Worm (Caenorhabditis elegans) whole organism, L3 larva: ENCODE data around the gene F35H10.5.

Experiments used
- aly-2 ChIP-seq: fragments of 150-350 bp; optimal IDR thresholded peaks from 2 replicates; lab custom pipeline; 2014; ENCODE audit warnings: missing biosample characterization, missing genetic modification characterization
- ama-1 ChIP-seq: fragments of 150-350 bp; optimal IDR thresholded peaks from 2 replicates; lab custom pipeline; 2018
- ceh-82 ChIP-seq: fragments of 150-350 bp; optimal IDR thresholded peaks from 2 replicates; lab custom pipeline; 2014; ENCODE audit warnings: missing biosample characterization, missing genetic modification characterization
- egl-27 ChIP-seq: sonication (generic microtip); optimal IDR thresholded peaks from 4 replicates; lab custom pipeline; 2017; ENCODE audit warnings: missing biosample characterization, missing genetic modification reagents, missing genetic modification characterization
- elt-1 ChIP-seq: fragments of 150-350 bp; optimal IDR thresholded peaks from 2 replicates; lab custom pipeline; 2014; ENCODE audit warnings: missing biosample characterization, missing genetic modification characterization
- elt-2 ChIP-seq: sonication (generic microtip); optimal IDR thresholded peaks from 2 replicates; lab custom pipeline; 2016; ENCODE audit warnings: missing genetic modification reagents, mild to moderate bottlenecking, missing genetic modification characterization, missing compliant biosample characterization
- fkh-10 ChIP-seq: sonication (generic microtip); optimal IDR thresholded peaks from 2 replicates; lab custom pipeline; 2017; ENCODE audit warnings: missing biosample characterization, missing genetic modification reagents, missing genetic modification characterization
- fkh-2 ChIP-seq: fragments of 150-350 bp; optimal IDR thresholded peaks from 2 replicates; lab custom pipeline; 2014; ENCODE audit warnings: missing biosample characterization, missing genetic modification reagents, missing genetic modification characterization
- hmg-11 ChIP-seq: sonication (generic microtip); optimal IDR thresholded peaks from 2 replicates; lab custom pipeline; 2016; ENCODE audit warnings: missing genetic modification characterization, missing compliant biosample characterization
- lin-15B ChIP-seq: fragments of 150-350 bp; optimal IDR thresholded peaks from 2 replicates; lab custom pipeline; 2014; ENCODE audit warnings: missing biosample characterization, missing genetic modification characterization
- lin-39 ChIP-seq: fragments of 150-350 bp; optimal IDR thresholded peaks from 2 replicates; lab custom pipeline; 2018; ENCODE audit warnings: missing biosample characterization, missing genetic modification reagents, missing genetic modification characterization
- mdl-1 ChIP-seq: fragments of 150-350 bp; optimal IDR thresholded peaks from 2 replicates; lab custom pipeline; 2014; ENCODE audit warnings: missing biosample characterization, missing genetic modification characterization
- mml-1 ChIP-seq: fragments of 150-350 bp; sonication (generic microtip); optimal IDR thresholded peaks from 3 replicates; lab custom pipeline; 2014; ENCODE audit warnings: missing biosample characterization, missing genetic modification characterization
- nfya-1 ChIP-seq: sonication (generic microtip); optimal IDR thresholded peaks from 2 replicates; lab custom pipeline; 2017; ENCODE audit warnings: missing genetic modification characterization, mild to moderate bottlenecking, missing compliant biosample characterization, antibody characterized with exemption, moderate library complexity; ENCODE audit not compliant: insufficient read depth
- nhr-11 ChIP-seq: fragments of 150-350 bp; optimal IDR thresholded peaks from 2 replicates; lab custom pipeline; 2014; ENCODE audit warnings: missing biosample characterization, missing genetic modification characterization
- nhr-12 ChIP-seq: fragments of 150-350 bp; optimal IDR thresholded peaks from 2 replicates; lab custom pipeline; 2014; ENCODE audit warnings: missing biosample characterization, missing genetic modification characterization
- nhr-23 ChIP-seq: fragments of 150-350 bp; optimal IDR thresholded peaks from 2 replicates; lab custom pipeline; 2014; ENCODE audit warnings: missing biosample characterization, missing genetic modification reagents, missing genetic modification characterization
- nhr-25 ChIP-seq: sonication (generic microtip); optimal IDR thresholded peaks from 2 replicates; lab custom pipeline; 2017; ENCODE audit warnings: missing biosample characterization, missing genetic modification characterization
- nhr-67 ChIP-seq: fragments of 150-350 bp; optimal IDR thresholded peaks from 2 replicates; lab custom pipeline; 2014; ENCODE audit warnings: missing biosample characterization, missing genetic modification characterization
- nhr-76 ChIP-seq: fragments of 150-350 bp; sonication (generic microtip); optimal IDR thresholded peaks from 5 replicates; lab custom pipeline; 2014; ENCODE audit warnings: missing biosample characterization, missing genetic modification characterization
- nhr-77 ChIP-seq: fragments of 150-350 bp; optimal IDR thresholded peaks from 2 replicates; lab custom pipeline; 2014; ENCODE audit warnings: missing biosample characterization, missing genetic modification characterization
- pha-4 ChIP-seq: fragments of 150-350 bp; optimal IDR thresholded peaks from 2 replicates; lab custom pipeline; 2014; ENCODE audit warnings: missing biosample characterization, missing genetic modification reagents, missing genetic modification characterization
- pqm-1 ChIP-seq: fragments of 150-350 bp; optimal IDR thresholded peaks from 2 replicates; lab custom pipeline; 2017; ENCODE audit warnings: missing biosample characterization, missing genetic modification characterization, inconsistent platforms
- sea-2 ChIP-seq: fragments of 150-350 bp; sonication (generic microtip); optimal IDR thresholded peaks from 4 replicates; lab custom pipeline; 2014; ENCODE audit warnings: missing biosample characterization, missing genetic modification reagents, missing genetic modification characterization
- snpc-4 ChIP-seq: fragments of 150-350 bp; optimal IDR thresholded peaks from 2 replicates; lab custom pipeline; 2014; ENCODE audit warnings: missing biosample characterization, missing genetic modification characterization
- unc-39 ChIP-seq: sonication (generic microtip); optimal IDR thresholded peaks from 4 replicates; lab custom pipeline; 2017; ENCODE audit warnings: missing biosample characterization, missing genetic modification characterization
- unc-62 ChIP-seq: fragments of 150-350 bp; sonication (generic microtip); optimal IDR thresholded peaks from 4 replicates; lab custom pipeline; 2014; ENCODE audit warnings: missing biosample characterization, missing genetic modification reagents, missing genetic modification characterization
- zag-1 ChIP-seq: fragments of 150-350 bp; optimal IDR thresholded peaks from 2 replicates; lab custom pipeline; 2014; ENCODE audit warnings: missing biosample characterization, missing genetic modification characterization

Gene F35H10.5

DNA sequence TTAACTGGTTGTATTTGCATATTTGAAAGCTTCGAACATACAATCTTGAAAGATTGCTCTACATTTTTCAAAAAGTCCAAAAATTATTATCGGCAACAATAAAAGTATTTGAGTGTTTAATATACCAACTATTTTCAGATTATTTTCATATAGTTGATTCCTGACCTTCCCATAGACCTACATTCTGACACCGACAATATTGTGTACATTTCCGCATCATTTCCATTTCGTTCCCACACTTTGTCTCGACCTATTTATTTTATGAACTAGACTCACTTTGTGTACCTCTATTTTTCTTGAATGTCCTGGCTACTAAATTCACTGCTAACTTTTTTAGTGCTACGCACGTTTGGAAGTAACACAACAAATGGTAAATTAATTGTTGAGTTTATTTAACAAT, 41.8 kb downstream of the F35H10.5 start, which contains the start of gene lgc-5:
Gene lgc-5 (plus strand): TSS at position 301 of the 400 bp plus-strand sequence.
- TF ChIP-seq ama-1 (lab: Kevin White, UChicago) (no peak), egl-27 (tag; lab: Kevin White, UChicago) (no peak), elt-2 (no peak), nhr-11 (no peak), snpc-4 (tag; lab: Kevin White, UChicago) (no peak), mdl-1 (tag; lab: Kevin White, UChicago) (no peak)
- TF ChIP-seq, all 47 proteins: peak for 0

DNA sequence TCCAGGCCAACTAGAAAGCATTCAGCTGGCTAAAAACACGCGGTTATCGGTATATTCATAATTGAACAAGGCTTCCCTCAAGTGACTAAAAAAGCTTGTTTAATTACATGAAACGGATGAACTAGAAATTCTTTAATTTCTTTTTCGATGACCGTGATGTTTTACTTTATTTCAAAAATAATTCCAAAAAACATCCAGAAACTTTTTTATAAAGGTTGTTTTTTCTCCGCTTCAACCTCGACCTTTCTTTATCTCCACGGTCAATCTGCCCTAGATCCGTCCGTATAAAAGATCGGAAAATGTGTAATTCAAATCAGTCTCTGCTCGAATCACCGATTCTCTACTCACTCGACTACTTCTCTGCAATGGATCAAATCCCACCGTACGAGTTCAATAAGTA, 45.0 kb downstream of the F35H10.5 start, which contains the start of gene F17E9.5:
Gene F17E9.5 (plus strand): TSS at position 301 of the 400 bp plus-strand sequence.
- no peak for TF ChIP-seq ceh-82 (tag; lab: Kevin White, UChicago)
- TF ChIP-seq mml-1 (tag; lab: Kevin White, UChicago) = no peak
- TF ChIP-seq lin-15B (tag; lab: Kevin White, UChicago) = no peak
- no peak for TF ChIP-seq ama-1 (lab: Kevin White, UChicago)
- TF ChIP-seq nfya-1 (tag; lab: Kevin White, UChicago) = no peak
- no peak for TF ChIP-seq elt-1 (tag; lab: Kevin White, UChicago)
- TF ChIP-seq aly-2 (tag; lab: Kevin White, UChicago) = no peak
- no peak for TF ChIP-seq lin-39 (tag; lab: Kevin White, UChicago)
- no peak for TF ChIP-seq nhr-77 (tag; lab: Kevin White, UChicago)
- TF ChIP-seq unc-39 (tag; lab: Kevin White, UChicago) = no peak
- TF ChIP-seq snpc-4 (tag; lab: Kevin White, UChicago) = no peak
- TF ChIP-seq sea-2 (GFP tag; lab: Kevin White, UChicago) = no peak
- no peak for TF ChIP-seq nhr-25
- TF ChIP-seq nhr-12 (tag; lab: Kevin White, UChicago) = no peak
- TF ChIP-seq fkh-2 = no peak
- no peak for TF ChIP-seq pqm-1 (tag; lab: Kevin White, UChicago)
- no peak for TF ChIP-seq nhr-76 (tag; lab: Kevin White, UChicago)
- no peak for TF ChIP-seq nhr-23 (tag; lab: Kevin White, UChicago)
- no peak for TF ChIP-seq egl-27 (tag; lab: Kevin White, UChicago)
- TF ChIP-seq, all 47 proteins: peak for 0

- no peak for TF ChIP-seq pha-4 (tag; lab: Kevin White, UChicago)
- TF ChIP-seq mdl-1 (tag; lab: Kevin White, UChicago) = no peak
- no peak for TF ChIP-seq fkh-10 (GFP tag; lab: Kevin White, UChicago)
- TF ChIP-seq nhr-67 (tag; lab: Kevin White, UChicago) = no peak
- TF ChIP-seq hmg-11 (tag; lab: Kevin White, UChicago) = no peak
- no peak for TF ChIP-seq ama-1 (lab: Kevin White, UChicago)
- no peak for TF ChIP-seq unc-62 (GFP tag; lab: Kevin White, UChicago)
Observed at ce11 chrIV:8347051-8347450, 46.5 kb downstream of the F35H10.5 start, which contains the start of the genes F17E9.18 and F17E9.15. F17E9.18 (minus strand) TSS chrIV:8347151. F17E9.15 (plus strand) TSS chrIV:8347418.

- TF ChIP-seq zag-1 (tag; lab: Kevin White, UChicago) = no peak
- TF ChIP-seq aly-2 (tag; lab: Kevin White, UChicago) = no peak
- no peak for TF ChIP-seq nhr-25
- no peak for TF ChIP-seq egl-27 (tag; lab: Kevin White, UChicago)
- no peak for TF ChIP-seq fkh-2
Observed at ce11 chrIV:8348073-8348472, 47.5 kb downstream of the F35H10.5 start, which contains the start of gene F17E9.4. F17E9.4 (plus strand) TSS chrIV:8348373.
